Worm (Caenorhabditis elegans) whole organism, midembryonic: ENCODE measurements around the gene let-767.

ENCODE experiments used
- T22C8.4 ChIP-seq: fragments of 200-800 bp; sonication (Bioruptor generic); IDR thresholded peaks from 2 replicates; pipeline ENCODE4 v1.3.6; 2022; ENCODE audit warnings: missing genetic modification characterization, missing compliant biosample characterization
- cog-1 ChIP-seq: sonication (generic microtip); optimal IDR thresholded peaks from 2 replicates; lab custom pipeline; 2016; ENCODE audit warnings: missing genetic modification characterization, missing compliant biosample characterization
- flt-1 ChIP-seq: fragments of 200-800 bp; sonication (Bioruptor generic); IDR thresholded peaks from 2 replicates; pipeline ENCODE4 v1.3.6; 2022; ENCODE audit warnings: missing genetic modification characterization, missing compliant biosample characterization
- klf-2 ChIP-seq: fragments of 200-800 bp; sonication (Bioruptor generic); conservative IDR thresholded peaks from 2 replicates; pipeline ENCODE4 v1.3.6; 2022; ENCODE audit warnings: missing genetic modification reagents, missing genetic modification characterization, missing compliant biosample characterization
- med-1 ChIP-seq: sonication (generic microtip); optimal IDR thresholded peaks from 2 replicates; lab custom pipeline; 2017; ENCODE audit warnings: missing genetic modification characterization, mild to moderate bottlenecking, missing compliant biosample characterization, antibody characterized with exemption, missing genetic modification reagents; ENCODE audit not compliant: insufficient read depth
- ref-1 ChIP-seq: fragments of 200-800 bp; sonication (Bioruptor generic); conservative IDR thresholded peaks from 2 replicates; pipeline ENCODE4 v1.3.6; 2022; ENCODE audit warnings: missing genetic modification reagents, missing genetic modification characterization, missing compliant biosample characterization
- tab-1 ChIP-seq: fragments of 200-800 bp; sonication (Bioruptor generic); IDR thresholded peaks from 2 replicates; pipeline ENCODE4 v1.3.6; 2022; ENCODE audit warnings: missing genetic modification characterization, missing compliant biosample characterization
- ztf-23 ChIP-seq: fragments of 200-800 bp; sonication (Bioruptor generic); IDR thresholded peaks from 2 replicates; pipeline ENCODE4 v1.3.6; 2022; ENCODE audit warnings: missing genetic modification reagents, missing genetic modification characterization, missing compliant biosample characterization
- ztf-29 ChIP-seq: fragments of 200-800 bp; sonication (Bioruptor generic); IDR thresholded peaks from 2 replicates; pipeline ENCODE4 v1.3.6; 2022; ENCODE audit warnings: missing genetic modification reagents, missing genetic modification characterization, missing compliant biosample characterization

The let-767 gene

ce11 chrIII:6367712-6368111 lies 27.9 kb upstream of the let-767 start, which contains the start of the genes C56G2.15 and thoc-2:
Gene C56G2.15, minus strand, starts transcription at chrIII:6367899.
Gene thoc-2, plus strand, starts transcription at chrIII:6368042.
- TF ChIP-seq tab-1 (GFP tag; lab: Robert Waterston, UW) (no peak), klf-2 (GFP tag; lab: Robert Waterston, UW) (no peak), ref-1 (GFP tag; lab: Robert Waterston, UW) (no peak), T22C8.4 (GFP tag; lab: Robert Waterston, UW) (no peak), cog-1 (no peak), flt-1 (GFP tag; lab: Robert Waterston, UW) (no peak), ztf-29 (GFP tag; lab: Robert Waterston, UW) (no peak), med-1 (GFP tag; lab: Kevin White, UChicago) (no peak), ztf-23 (GFP tag; lab: Robert Waterston, UW) (no peak)

ce11 chrIII:6364395-6364794 lies 24.6 kb upstream of the let-767 start:
- TF ChIP-seq ztf-23 (GFP tag; lab: Robert Waterston, UW) (no peak), ref-1 (GFP tag; lab: Robert Waterston, UW) (no peak), ztf-29 (GFP tag; lab: Robert Waterston, UW) (no peak), cog-1 (no peak), klf-2 (GFP tag; lab: Robert Waterston, UW) (no peak), T22C8.4 (GFP tag; lab: Robert Waterston, UW) (no peak), tab-1 (GFP tag; lab: Robert Waterston, UW) (no peak)

ce11 chrIII:6362323-6362922 lies 22.7 kb upstream of the let-767 start:
- no peak for TF ChIP-seq tab-1 (GFP tag; lab: Robert Waterston, UW)
- TF ChIP-seq ref-1 (GFP tag; lab: Robert Waterston, UW) = no peak
- TF ChIP-seq T22C8.4 (GFP tag; lab: Robert Waterston, UW) = no peak
- TF ChIP-seq klf-2 (GFP tag; lab: Robert Waterston, UW) = no peak
- TF ChIP-seq cog-1 = no peak
- TF ChIP-seq med-1 (GFP tag; lab: Kevin White, UChicago) = no peak
- no peak for TF ChIP-seq ztf-29 (GFP tag; lab: Robert Waterston, UW)
- TF ChIP-seq flt-1 (GFP tag; lab: Robert Waterston, UW) = no peak
- TF ChIP-seq ztf-23 (GFP tag; lab: Robert Waterston, UW) = no peak

- TF ChIP-seq tab-1 (GFP tag; lab: Robert Waterston, UW) (no peak), ref-1 (GFP tag; lab: Robert Waterston, UW) (no peak), ztf-23 (GFP tag; lab: Robert Waterston, UW) (no peak), ztf-29 (GFP tag; lab: Robert Waterston, UW) (no peak), T22C8.4 (GFP tag; lab: Robert Waterston, UW) (no peak), flt-1 (GFP tag; lab: Robert Waterston, UW) (no peak), med-1 (GFP tag; lab: Kevin White, UChicago) (no peak), klf-2 (GFP tag; lab: Robert Waterston, UW) (no peak), cog-1 (no peak)
These were observed 21.8 kb upstream of the let-767 start for ce11 chrIII:6361560-6361959.

- TF ChIP-seq tab-1 (GFP tag; lab: Robert Waterston, UW) = no peak
- TF ChIP-seq T22C8.4 (GFP tag; lab: Robert Waterston, UW) = no peak
- TF ChIP-seq cog-1 = no peak
- no peak for TF ChIP-seq ztf-23 (GFP tag; lab: Robert Waterston, UW)
- TF ChIP-seq med-1 (GFP tag; lab: Kevin White, UChicago) = no peak
- TF ChIP-seq ref-1 (GFP tag; lab: Robert Waterston, UW) = no peak
- no peak for TF ChIP-seq ztf-29 (GFP tag; lab: Robert Waterston, UW)
- TF ChIP-seq klf-2 (GFP tag; lab: Robert Waterston, UW) = no peak
- TF ChIP-seq flt-1 (GFP tag; lab: Robert Waterston, UW) = no peak
These were observed 21.1 kb upstream of the let-767 start for ce11 chrIII:6360825-6361224.

ce11 chrIII:6360114-6360513 lies 20.3 kb upstream of the let-767 start:
- TF ChIP-seq T22C8.4 (GFP tag; lab: Robert Waterston, UW) (no peak), med-1 (GFP tag; lab: Kevin White, UChicago) (no peak), ztf-23 (GFP tag; lab: Robert Waterston, UW) (no peak)

ce11 chrIII:6359171-6359854 lies 19.5 kb upstream of the let-767 start:
- no peak for TF ChIP-seq tab-1 (GFP tag; lab: Robert Waterston, UW)
- TF ChIP-seq med-1 (GFP tag; lab: Kevin White, UChicago) = no peak
- no peak for TF ChIP-seq klf-2 (GFP tag; lab: Robert Waterston, UW)
- no peak for TF ChIP-seq ztf-29 (GFP tag; lab: Robert Waterston, UW)

ce11 chrIII:6358704-6359103 lies 18.9 kb upstream of the let-767 start:
- TF ChIP-seq cog-1 = no peak
- no peak for TF ChIP-seq ztf-23 (GFP tag; lab: Robert Waterston, UW)
- TF ChIP-seq ref-1 (GFP tag; lab: Robert Waterston, UW) = no peak
- no peak for TF ChIP-seq klf-2 (GFP tag; lab: Robert Waterston, UW)
- no peak for TF ChIP-seq med-1 (GFP tag; lab: Kevin White, UChicago)
- no peak for TF ChIP-seq tab-1 (GFP tag; lab: Robert Waterston, UW)
- no peak for TF ChIP-seq T22C8.4 (GFP tag; lab: Robert Waterston, UW)
- TF ChIP-seq flt-1 (GFP tag; lab: Robert Waterston, UW) = no peak
- TF ChIP-seq ztf-29 (GFP tag; lab: Robert Waterston, UW) = no peak

- no peak for TF ChIP-seq ztf-23 (GFP tag; lab: Robert Waterston, UW)
- no peak for TF ChIP-seq ztf-29 (GFP tag; lab: Robert Waterston, UW)
- no peak for TF ChIP-seq med-1 (GFP tag; lab: Kevin White, UChicago)
- no peak for TF ChIP-seq tab-1 (GFP tag; lab: Robert Waterston, UW)
- TF ChIP-seq T22C8.4 (GFP tag; lab: Robert Waterston, UW) = no peak
- TF ChIP-seq flt-1 (GFP tag; lab: Robert Waterston, UW) = no peak
- no peak for TF ChIP-seq cog-1
- TF ChIP-seq klf-2 (GFP tag; lab: Robert Waterston, UW) = no peak
- TF ChIP-seq ref-1 (GFP tag; lab: Robert Waterston, UW) = no peak
These were observed 17.0 kb upstream of the let-767 start for ce11 chrIII:6356764-6357163.
